Fruit fly (Drosophila melanogaster) whole organism, embryonic: Measurements from ENCODE around the gene Tengl1.
A peak's percentile ranks its signal among the peaks of the same experiment; 100 is the strongest.

ENCODE experiments used
- Adf1 ChIP-seq: fragments of 200-800 bp; sonication (Bioruptor generic); IDR thresholded peaks from 2 replicates; pipeline ENCODE4 v1.3.6; 2022; ENCODE audit warnings: missing biosample characterization, missing genetic modification characterization
- CG11456 ChIP-seq: fragments of 200-800 bp; sonication (Bioruptor generic); IDR thresholded peaks from 3 replicates; pipeline ENCODE4 v1.3.6; 2022; ENCODE audit warnings: missing biosample characterization, missing genetic modification characterization
- CG12744 ChIP-seq: fragments of 200-800 bp; sonication (Bioruptor generic); optimal IDR thresholded peaks from 2 replicates; lab custom pipeline; 2016; ENCODE audit warnings: missing biosample characterization, missing genetic modification characterization
- CG13287 ChIP-seq: fragments of 200-800 bp; sonication (Bioruptor generic); IDR thresholded peaks from 2 replicates; pipeline ENCODE4 v1.3.6; 2022; ENCODE audit warnings: missing biosample characterization, missing genetic modification characterization; ENCODE audit not compliant: partially characterized antibody
- CG13424 ChIP-seq: fragments of 200-800 bp; sonication (Bioruptor generic); optimal IDR thresholded peaks from 2 replicates; lab custom pipeline; 2019; ENCODE audit warnings: missing biosample characterization, mild to moderate bottlenecking, missing genetic modification characterization, moderate library complexity
- CG14667 ChIP-seq: fragments of 200-800 bp; sonication (Bioruptor generic); IDR thresholded peaks from 2 replicates; pipeline ENCODE4 v1.3.6; 2022; ENCODE audit warnings: missing biosample characterization, missing genetic modification characterization
- CG14860 ChIP-seq: fragments of 200-800 bp; sonication (Bioruptor generic); IDR thresholded peaks from 3 replicates; pipeline ENCODE4 v1.3.6; 2022; ENCODE audit warnings: missing biosample characterization, missing genetic modification characterization; ENCODE audit not compliant: partially characterized antibody
- CG15479 ChIP-seq: fragments of 200-800 bp; sonication (Bioruptor generic); optimal IDR thresholded peaks from 3 replicates; lab custom pipeline; 2019; ENCODE audit warnings: missing biosample characterization, mild to moderate bottlenecking, missing genetic modification characterization, moderate library complexity
- CG15514 ChIP-seq: fragments of 200-800 bp; sonication (Bioruptor generic); optimal IDR thresholded peaks from 3 replicates; lab custom pipeline; 2017; ENCODE audit warnings: missing biosample characterization, missing genetic modification characterization, mild to moderate bottlenecking, moderate library complexity, missing genetic modification reagents
- CG17361 ChIP-seq: fragments of 200-800 bp; sonication (Bioruptor generic); IDR thresholded peaks from 3 replicates; pipeline ENCODE4 v1.3.6; 2022; ENCODE audit warnings: missing biosample characterization, missing genetic modification characterization
- CG18599 ChIP-seq: fragments of 200-800 bp; sonication (Bioruptor generic); optimal IDR thresholded peaks from 3 replicates; lab custom pipeline; 2017; ENCODE audit warnings: missing biosample characterization, missing genetic modification characterization, mild to moderate bottlenecking, moderate library complexity, missing genetic modification reagents
- CG2889 ChIP-seq: fragments of 200-800 bp; sonication (Bioruptor generic); IDR thresholded peaks from 3 replicates; pipeline ENCODE4 v1.3.6; 2022; ENCODE audit warnings: missing biosample characterization, missing genetic modification characterization
- CG3995 ChIP-seq: fragments of 200-800 bp; sonication (Bioruptor generic); optimal IDR thresholded peaks from 3 replicates; lab custom pipeline; 2016; ENCODE audit warnings: missing biosample characterization, missing genetic modification characterization
- CG5245 ChIP-seq: fragments of 200-800 bp; sonication (Bioruptor generic); optimal IDR thresholded peaks from 3 replicates; lab custom pipeline; 2016; ENCODE audit warnings: missing biosample characterization, missing genetic modification characterization
- CG6689 ChIP-seq: fragments of 200-800 bp; sonication (Bioruptor generic); IDR thresholded peaks from 2 replicates; pipeline ENCODE4 v1.3.6; 2022; ENCODE audit warnings: missing biosample characterization, missing genetic modification characterization
- CG7963 ChIP-seq: fragments of 200-800 bp; sonication (Bioruptor generic); IDR thresholded peaks from 3 replicates; pipeline ENCODE4 v1.3.6; 2022; ENCODE audit warnings: missing biosample characterization, missing genetic modification characterization; ENCODE audit not compliant: partially characterized antibody
- CG8281 ChIP-seq: fragments of 200-800 bp; sonication (Bioruptor generic); optimal IDR thresholded peaks from 2 replicates; lab custom pipeline; 2018; ENCODE audit warnings: missing biosample characterization, mild to moderate bottlenecking, missing genetic modification characterization, moderate library complexity
- CG8290 ChIP-seq, 3 experiments: fragments of 200-800 bp; sonication (Bioruptor generic); optimal IDR thresholded peaks; 2 replicates each; lab custom pipeline; 2016 to 2019; ENCODE audit warnings: missing biosample characterization in 3 of 3, missing genetic modification characterization in 3 of 3, mild to moderate bottlenecking in 2 of 3, moderate library complexity in 1 of 3
- Dek ChIP-seq: fragments of 200-800 bp; sonication (Bioruptor generic); optimal IDR thresholded peaks from 3 replicates; lab custom pipeline; 2019; ENCODE audit warnings: missing biosample characterization, mild to moderate bottlenecking, missing genetic modification characterization, moderate library complexity
- Fer1 ChIP-seq: fragments of 200-800 bp; sonication (Bioruptor generic); optimal IDR thresholded peaks from 2 replicates; lab custom pipeline; 2017; ENCODE audit warnings: missing biosample characterization, mild to moderate bottlenecking, missing genetic modification characterization
- Fer3 ChIP-seq: fragments of 200-800 bp; sonication (Bioruptor generic); optimal IDR thresholded peaks from 2 replicates; lab custom pipeline; 2018; ENCODE audit warnings: missing biosample characterization, mild to moderate bottlenecking, missing genetic modification characterization, moderate library complexity
- HLHmδ ChIP-seq: fragments of 200-800 bp; sonication (Bioruptor generic); optimal IDR thresholded peaks from 2 replicates; lab custom pipeline; 2018; ENCODE audit warnings: missing biosample characterization, mild to moderate bottlenecking, missing genetic modification characterization, moderate library complexity
- Hey ChIP-seq: fragments of 200-800 bp; sonication (Bioruptor generic); optimal IDR thresholded peaks from 3 replicates; lab custom pipeline; 2018; ENCODE audit warnings: missing biosample characterization, mild to moderate bottlenecking, missing genetic modification characterization
- Hr78 ChIP-seq, 2 experiments: fragments of 200-800 bp in 1 of 2; fragments of >200 bp in 1 of 2; sonication (Bioruptor generic) in 1 of 2; optimal IDR thresholded peaks; 2 replicates each; lab custom pipeline; 2017 to 2019; ENCODE audit warnings: missing biosample characterization in 2 of 2, missing genetic modification characterization in 2 of 2, mild to moderate bottlenecking in 1 of 2, moderate library complexity in 1 of 2
- Mrtf ChIP-seq: fragments of 200-800 bp; sonication (Bioruptor generic); IDR thresholded peaks from 3 replicates; pipeline ENCODE4 v1.3.6; 2022; ENCODE audit warnings: missing biosample characterization, missing genetic modification characterization
- Stat92E ChIP-seq, 3 experiments: fragments of >200 bp in 2 of 3; fragments of 200-800 bp in 1 of 3; sonication (Bioruptor generic) in 1 of 3; optimal IDR thresholded peaks; 2 replicates each; lab custom pipeline; 2017 to 2019; ENCODE audit warnings: missing biosample characterization in 3 of 3, missing genetic modification characterization in 3 of 3, mild to moderate bottlenecking in 1 of 3, moderate library complexity in 1 of 3
- ash1 ChIP-seq: fragments of 200-800 bp; sonication (Bioruptor generic); optimal IDR thresholded peaks from 2 replicates; lab custom pipeline; 2018; ENCODE audit warnings: missing biosample characterization, mild to moderate bottlenecking, missing genetic modification characterization
- cas ChIP-seq: fragments of 200-800 bp; sonication (Bioruptor generic); IDR thresholded peaks from 2 replicates; pipeline ENCODE4 v1.3.6; 2022; ENCODE audit warnings: missing biosample characterization, missing genetic modification characterization
- emc ChIP-seq: fragments of 200-800 bp; sonication (Bioruptor generic); optimal IDR thresholded peaks from 2 replicates; lab custom pipeline; 2016; ENCODE audit warnings: missing biosample characterization, missing genetic modification characterization
- gfzf ChIP-seq: fragments of 200-800 bp; sonication (Bioruptor generic); optimal IDR thresholded peaks from 2 replicates; lab custom pipeline; 2016; ENCODE audit warnings: missing biosample characterization, mild to moderate bottlenecking, missing genetic modification characterization, moderate library complexity
- kah ChIP-seq: fragments of 200-800 bp; sonication (Bioruptor generic); optimal IDR thresholded peaks from 2 replicates; lab custom pipeline; 2018; ENCODE audit warnings: missing biosample characterization, mild to moderate bottlenecking, missing genetic modification characterization
- ken ChIP-seq: fragments of 200-800 bp; sonication (Bioruptor generic); IDR thresholded peaks from 3 replicates; pipeline ENCODE4 v1.3.6; 2022; ENCODE audit warnings: missing biosample characterization, missing genetic modification characterization
- klu ChIP-seq: fragments of 200-800 bp; sonication (Bioruptor generic); IDR thresholded peaks from 2 replicates; pipeline ENCODE4 v1.3.6; 2022; ENCODE audit warnings: missing biosample characterization, missing genetic modification characterization
- kni ChIP-seq: fragments of 200-800 bp; sonication (Bioruptor generic); optimal IDR thresholded peaks from 3 replicates; lab custom pipeline; 2017; ENCODE audit warnings: mild to moderate bottlenecking, missing biosample characterization, missing genetic modification reagents, missing genetic modification characterization
- pb ChIP-seq: fragments of 200-800 bp; sonication (Bioruptor generic); optimal IDR thresholded peaks from 3 replicates; lab custom pipeline; 2016; ENCODE audit warnings: missing biosample characterization, missing genetic modification characterization
- pnt ChIP-seq: fragments of 200-800 bp; sonication (Bioruptor generic); optimal IDR thresholded peaks from 3 replicates; lab custom pipeline; 2016; ENCODE audit warnings: missing biosample characterization, missing genetic modification characterization
- prd ChIP-seq, 3 experiments: fragments of >200 bp in 2 of 3; fragments of 200-800 bp in 1 of 3; sonication (Bioruptor generic) in 1 of 3; optimal IDR thresholded peaks in 2 of 3; IDR thresholded peaks in 1 of 3; 2 replicates in 2 of 3; 3 replicates in 1 of 3; pipeline versions ENCODE4 v1.3.6 to Lab custom; 2017 to 2022; ENCODE audit warnings: missing biosample characterization in 1 of 3, missing genetic modification characterization in 1 of 3
- repo ChIP-seq: fragments of 200-800 bp; sonication (Bioruptor generic); optimal IDR thresholded peaks from 2 replicates; lab custom pipeline; 2016; ENCODE audit warnings: missing biosample characterization, missing genetic modification characterization
- rib ChIP-seq: fragments of 200-800 bp; sonication (Bioruptor generic); IDR thresholded peaks from 2 replicates; pipeline ENCODE4 v1.3.6; 2022; ENCODE audit warnings: missing biosample characterization, missing genetic modification characterization
- schlank ChIP-seq: fragments of 200-800 bp; sonication (Bioruptor generic); optimal IDR thresholded peaks from 2 replicates; lab custom pipeline; 2018; ENCODE audit warnings: missing biosample characterization, mild to moderate bottlenecking, missing genetic modification characterization
- seq ChIP-seq: fragments of 200-800 bp; sonication (Bioruptor generic); IDR thresholded peaks from 2 replicates; pipeline ENCODE4 v1.3.6; 2022; ENCODE audit warnings: missing biosample characterization, missing genetic modification characterization
- sug ChIP-seq: fragments of 200-800 bp; optimal IDR thresholded peaks from 2 replicates; lab custom pipeline; 2019; ENCODE audit warnings: missing biosample characterization, mild to moderate bottlenecking, missing genetic modification characterization, moderate library complexity
- tap ChIP-seq: fragments of 200-800 bp; optimal IDR thresholded peaks from 3 replicates; lab custom pipeline; 2019; ENCODE audit warnings: missing biosample characterization, mild to moderate bottlenecking, missing genetic modification characterization, moderate library complexity
- vfl ChIP-seq: fragments of 200-800 bp; sonication (Bioruptor generic); optimal IDR thresholded peaks from 2 replicates; lab custom pipeline; 2016; ENCODE audit warnings: missing biosample characterization, missing genetic modification characterization

The Tengl1 gene

dm6 chr2L:2217067-2217684 is 23.2 kb downstream of the Tengl1 start, which contains the start of the genes CG15386, CG42371 and mio (continued):
- TF ChIP-seq CG12744 (GFP tag; lab: Kevin White, UChicago) (no peak), CG17361 (GFP tag; lab: Robert Waterston, UW) (no peak), CG14667 (GFP tag; lab: Robert Waterston, UW) (no peak), Fer1 (peak; percentile 42), ash1 (GFP tag; lab: Kevin White, UChicago) (no peak), CG18599 (peak; percentile 0), CG8290 (GFP tag; optimal IDR thresholded peaks at IDR 0.05; lab: Kevin White, UChicago) (no peak), CG8290 (tag; optimal IDR thresholded peaks at IDR 0.05; lab: Kevin White, UChicago) (peak in 1 of 2 experiments; percentile 71), Hey (no peak), CG8281 (no peak), CG11456 (GFP tag; lab: Robert Waterston, UW) (no peak), klu (GFP tag; lab: Robert Waterston, UW) (no peak), pnt (GFP tag; lab: Kevin White, UChicago) (no peak), sug (tag; lab: Kevin White, UChicago) (peak; percentile 37), HLHmδ (GFP tag; lab: Kevin White, UChicago) (no peak), ken (no peak), CG5245 (GFP tag; lab: Kevin White, UChicago) (no peak), Dek (tag; lab: Kevin White, UChicago) (no peak), CG14860 (no peak), emc (GFP tag; lab: Kevin White, UChicago) (no peak), Hr78 (GFP tag; optimal IDR thresholded peaks at IDR 0.05; lab: Kevin White, UChicago) (no peak), CG13424 (no peak), kah (GFP tag; lab: Kevin White, UChicago) (no peak), Fer3 (no peak), seq (GFP tag; lab: Robert Waterston, UW) (no peak), CG6689 (GFP tag; lab: Robert Waterston, UW) (no peak), Adf1 (no peak), schlank (no peak), cas (GFP tag; lab: Robert Waterston, UW) (no peak), Mrtf (GFP tag; lab: Robert Waterston, UW) (no peak), CG3995 (GFP tag; lab: Kevin White, UChicago) (peak; percentile 41), kni (no peak), pb (GFP tag; lab: Kevin White, UChicago) (no peak), Stat92E (GFP tag; optimal IDR thresholded peaks at IDR 0.05; lab: Kevin White, UChicago) (no peak), CG15479 (GFP tag; lab: Kevin White, UChicago) (peak; percentile 20), repo (GFP tag; lab: Kevin White, UChicago) (no peak), vfl (GFP tag; lab: Kevin White, UChicago) (no peak), CG7963 (GFP tag; lab: Robert Waterston, UW) (no peak), CG2889 (no peak), tap (tag; lab: Kevin White, UChicago) (no peak), CG15514 (GFP tag; lab: Kevin White, UChicago) (peak; percentile 34), gfzf (GFP tag; lab: Kevin White, UChicago) (peak; percentile 41), rib (GFP tag; lab: Robert Waterston, UW) (0 out of 2 replicates have a peak, but pooled peaks have one; percentile 19), prd (optimal IDR thresholded peaks at IDR 0.05; lab: Kevin White, UChicago) (no peak), prd (GFP tag; IDR thresholded peaks at IDR 0.05; lab: Robert Waterston, UW) (0 out of 3 replicates have a peak, but pooled peaks have one; percentile 29), CG13287 (GFP tag; lab: Robert Waterston, UW) (peak; percentile 65)
